Fruit fly (Drosophila melanogaster) Kc167 (cell line): Measurements from ENCODE around the gene CG14445.

Experiments used
- Myc ChIP-seq: fragments of >200 bp; optimal IDR thresholded peaks from 2 replicates; lab custom pipeline; 2017; ENCODE audit warnings: missing external identifiers
- ttk ChIP-seq: sonication (Bioruptor generic); optimal IDR thresholded peaks from 2 replicates; lab custom pipeline; 2017; ENCODE audit warnings: missing external identifiers

DNA sequence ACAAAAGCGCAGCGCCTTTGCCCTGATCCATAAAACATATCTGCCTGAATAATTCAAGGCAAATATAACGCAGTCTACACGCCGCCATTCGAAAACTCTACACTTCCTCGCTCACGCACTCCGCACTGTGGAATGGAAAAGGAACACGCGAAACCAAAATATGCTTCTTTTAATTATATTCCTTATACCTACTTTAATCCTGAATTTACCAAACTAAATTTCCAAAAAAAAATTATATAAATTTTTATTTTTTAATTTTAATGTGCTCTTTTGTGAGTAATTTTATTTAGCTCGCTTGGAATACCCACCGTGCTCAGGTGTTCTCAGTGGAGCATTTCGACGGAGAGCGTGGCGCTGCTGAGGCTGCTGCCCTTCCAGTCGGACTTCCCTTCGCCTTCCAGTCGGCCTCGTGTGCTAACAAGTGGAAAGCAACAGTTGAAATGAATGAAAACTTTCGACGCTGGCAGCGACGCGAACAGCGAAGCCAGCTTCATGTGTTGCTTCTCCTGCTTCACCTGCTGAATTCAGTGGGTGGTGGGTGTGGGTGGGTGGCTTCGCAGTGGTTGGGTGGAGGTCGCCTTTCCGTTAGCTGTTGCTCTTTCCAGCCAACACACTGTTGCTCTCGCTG is 43.8 kb upstream of the CG14445 start:
- no peak for TF ChIP-seq ttk
- no peak for TF ChIP-seq Myc (lab: Kevin White, UChicago)
